Fruit fly (Drosophila melanogaster): Measurements from ENCODE around the gene Nedd4.
A peak's percentile ranks its signal among the peaks of the same experiment; 100 is the strongest.

The Nedd4 gene

dm6 chr3L:17557215-17557904 lies 27.5 kb downstream of the Nedd4 start, which contains the start of gene CycT (continued):
- peak; percentile 41 for TF ChIP-seq HLHmδ (GFP tag; optimal IDR thresholded peaks at IDR 0.05)
- peak; percentile 15 for TF ChIP-seq CG17359 (tag; optimal IDR thresholded peaks at IDR 0.05)
- peak; percentile 88 for TF ChIP-seq unc-4 (GFP tag; IDR thresholded peaks at IDR 0.05; ENCODE audit: partially characterized antibody)
- TF ChIP-seq CG31365 (tag; optimal IDR thresholded peaks at IDR 0.05): peak; percentile 71
- no peak for TF ChIP-seq CTCF (GFP tag; optimal IDR thresholded peaks at IDR 0.05)
- TF ChIP-seq CG2116 (GFP tag; optimal IDR thresholded peaks at IDR 0.05): peak; percentile 86
- peak; percentile 69 for TF ChIP-seq CG12219 (GFP tag; optimal IDR thresholded peaks at IDR 0.05)
- TF ChIP-seq CG12942 (GFP tag; optimal IDR thresholded peaks at IDR 0.05): no peak
- peak; percentile 79 for TF ChIP-seq nom (GFP tag; optimal IDR thresholded peaks at IDR 0.05)
- TF ChIP-seq CG7786 (GFP tag; optimal IDR thresholded peaks at IDR 0.05): no peak
- no peak for TF ChIP-seq NC2α (GFP tag; optimal IDR thresholded peaks at IDR 0.05)
- TF ChIP-seq en (GFP tag; optimal IDR thresholded peaks at IDR 0.05): no peak
- TF ChIP-seq Rfx (GFP tag; IDR thresholded peaks at IDR 0.05): peak; percentile 45
- TF ChIP-seq CG14667 (GFP tag; IDR thresholded peaks at IDR 0.05): no peak
- TF ChIP-seq CG4360 (GFP tag; IDR thresholded peaks at IDR 0.05): no peak
- TF ChIP-seq Poxn (GFP tag; IDR thresholded peaks at IDR 0.05): no peak
- TF ChIP-seq CG11456 (GFP tag; IDR thresholded peaks at IDR 0.05): no peak
- peak; percentile 52 for TF ChIP-seq CG13775 (GFP tag; optimal IDR thresholded peaks at IDR 0.05)
- no peak for TF ChIP-seq CG31388 (GFP tag; optimal IDR thresholded peaks at IDR 0.05)
- TF ChIP-seq pfk (GFP tag; optimal IDR thresholded peaks at IDR 0.05): peak; percentile 74
- no peak for TF ChIP-seq lov (optimal IDR thresholded peaks at IDR 0.05)
- TF ChIP-seq lov (GFP tag; IDR thresholded peaks at IDR 0.05): no peak
- peak; percentile 26; the same call in 1 of the 3 replicates for TF ChIP-seq Dbx (GFP tag; IDR thresholded peaks at IDR 0.05)
- peak; percentile 84 for TF ChIP-seq pzg (GFP tag; optimal IDR thresholded peaks at IDR 0.05)
- peak; percentile 80 for TF ChIP-seq CG34224 (GFP tag; IDR thresholded peaks at IDR 0.05; ENCODE audit: partially characterized antibody)
- TF ChIP-seq grn (GFP tag; optimal IDR thresholded peaks at IDR 0.05): no peak
- TF ChIP-seq her (GFP tag; optimal IDR thresholded peaks at IDR 0.05): peak; percentile 28
- TF ChIP-seq CG18262 (tag; optimal IDR thresholded peaks at IDR 0.05): peak; percentile 23
- TF ChIP-seq CG2889 (GFP tag; IDR thresholded peaks at IDR 0.05): no peak
- peak; percentile 79; the same call in 2 of the 3 replicates for TF ChIP-seq mld (GFP tag; IDR thresholded peaks at IDR 0.05; ENCODE audit: partially characterized antibody)
- no peak for TF ChIP-seq CG10959 (GFP tag; IDR thresholded peaks at IDR 0.05)
- TF ChIP-seq grau (tag; optimal IDR thresholded peaks at IDR 0.05): peak; percentile 41
- TF ChIP-seq Blimp-1 (GFP tag; optimal IDR thresholded peaks at IDR 0.05): no peak
- TF ChIP-seq CG15514 (GFP tag; optimal IDR thresholded peaks at IDR 0.05): peak; percentile 65
- TF ChIP-seq CG18619 (GFP tag; optimal IDR thresholded peaks at IDR 0.05): peak; percentile 20
- TF ChIP-seq ap (GFP tag; IDR thresholded peaks at IDR 0.05): no peak
- no peak for TF ChIP-seq Bdp1 (GFP tag; optimal IDR thresholded peaks at IDR 0.05)
- TF ChIP-seq ara (GFP tag; IDR thresholded peaks at IDR 0.05): no peak
- no peak for TF ChIP-seq gt (GFP tag; IDR thresholded peaks at IDR 0.05)
- no peak for TF ChIP-seq CG6175 (GFP tag; IDR thresholded peaks at IDR 0.05)
- TF ChIP-seq CG10147 (GFP tag; optimal IDR thresholded peaks at IDR 0.05): peak; percentile 61
- no peak for TF ChIP-seq ash1 (GFP tag; optimal IDR thresholded peaks at IDR 0.05)
- TF ChIP-seq gro (GFP tag; optimal IDR thresholded peaks at IDR 0.05): peak; percentile 32
- peak; percentile 32 for TF ChIP-seq CG18011 (GFP tag; optimal IDR thresholded peaks at IDR 0.05)
- TF ChIP-seq CG5180 (GFP tag; optimal IDR thresholded peaks at IDR 0.05): no peak
- TF ChIP-seq CG13894 (tag; optimal IDR thresholded peaks at IDR 0.05): peak; percentile 50
- TF ChIP-seq Stat92E (GFP tag; optimal IDR thresholded peaks at IDR 0.05): peak in 1 of 3 experiments; percentile 75
- peak; percentile 74 for TF ChIP-seq Dp (GFP tag; optimal IDR thresholded peaks at IDR 0.05)
- TF ChIP-seq Awh (GFP tag; IDR thresholded peaks at IDR 0.05): no peak
- no peak for TF ChIP-seq nau (GFP tag; optimal IDR thresholded peaks at IDR 0.05)
